Worm (Caenorhabditis elegans) whole organism, L1 larva: Measurements from ENCODE around the gene AC3.12.

Experiments
- C34B4.2 ChIP-seq: sonication (generic microtip); optimal IDR thresholded peaks from 2 replicates; lab custom pipeline; 2017; ENCODE audit warnings: mild to moderate bottlenecking, missing genetic modification characterization, missing compliant biosample characterization
- aly-2 ChIP-seq: fragments of 150-350 bp; optimal IDR thresholded peaks from 2 replicates; lab custom pipeline; 2014; ENCODE audit warnings: missing biosample characterization, missing genetic modification characterization
- ama-1 ChIP-seq: fragments of 150-350 bp; optimal IDR thresholded peaks from 2 replicates; lab custom pipeline; 2014
- ceh-88 ChIP-seq: fragments of 200-800 bp; sonication (Bioruptor generic); IDR thresholded peaks from 2 replicates; pipeline ENCODE4 v1.3.6; 2022; ENCODE audit warnings: missing genetic modification characterization, missing compliant biosample characterization
- dpl-1 ChIP-seq, 3 experiments: fragments of 150-350 bp in 2 of 3; sonication (generic microtip) in 1 of 3; optimal IDR thresholded peaks; 2 replicates each; lab custom pipeline; 2014 to 2017; ENCODE audit warnings: missing biosample characterization in 3 of 3, missing genetic modification characterization in 3 of 3, missing genetic modification reagents in 3 of 3
- fkh-8 ChIP-seq: sonication (generic microtip); optimal IDR thresholded peaks from 2 replicates; lab custom pipeline; 2016; ENCODE audit warnings: mild to moderate bottlenecking, missing genetic modification characterization, missing compliant biosample characterization
- fos-1 ChIP-seq: fragments of 150-350 bp; optimal IDR thresholded peaks from 2 replicates; lab custom pipeline; 2014; ENCODE audit warnings: missing biosample characterization, missing genetic modification characterization
- nhr-12 ChIP-seq: sonication (generic microtip); optimal IDR thresholded peaks from 2 replicates; lab custom pipeline; 2017; ENCODE audit warnings: missing biosample characterization, missing genetic modification characterization
- nhr-20 ChIP-seq: sonication (generic microtip); optimal IDR thresholded peaks from 2 replicates; lab custom pipeline; 2016; ENCODE audit warnings: mild to moderate bottlenecking, missing genetic modification characterization, missing compliant biosample characterization
- nhr-47 ChIP-seq: sonication (generic microtip); optimal IDR thresholded peaks from 2 replicates; lab custom pipeline; 2016; ENCODE audit warnings: mild to moderate bottlenecking, missing genetic modification characterization, moderate library complexity, missing compliant biosample characterization
- nhr-77 ChIP-seq: fragments of 150-350 bp; optimal IDR thresholded peaks from 2 replicates; lab custom pipeline; 2014; ENCODE audit warnings: missing biosample characterization, missing genetic modification characterization
- nhr-85 ChIP-seq: sonication (generic microtip); peaks from one replicate; lab custom pipeline; 2016; ENCODE audit warnings: missing genetic modification characterization, inconsistent platforms, missing compliant biosample characterization
- tbx-2 ChIP-seq: sonication (generic microtip); optimal IDR thresholded peaks from 2 replicates; lab custom pipeline; 2016; ENCODE audit warnings: missing genetic modification characterization, missing compliant biosample characterization
- unc-86 ChIP-seq: sonication (generic microtip); optimal IDR thresholded peaks from 2 replicates; lab custom pipeline; 2016; ENCODE audit warnings: missing genetic modification characterization, missing compliant biosample characterization

ce11 chrV:10414610-10415009, 35.4 kb upstream of the AC3.12 start, which contains the start of gene F15H10.9:
- no peak for TF ChIP-seq fkh-8 (tag; lab: Kevin White, UChicago)
- TF ChIP-seq ceh-88 = no peak
- TF ChIP-seq fos-1 (tag; lab: Kevin White, UChicago) = no peak
- TF ChIP-seq ama-1 (lab: Kevin White, UChicago) = no peak
- TF ChIP-seq nhr-20 = no peak
- no peak for TF ChIP-seq aly-2 (tag; lab: Kevin White, UChicago)
- TF ChIP-seq nhr-47 (tag; lab: Kevin White, UChicago) = no peak
- TF ChIP-seq nhr-77 (tag; lab: Kevin White, UChicago) = no peak
- no peak for TF ChIP-seq nhr-12 (tag; lab: Kevin White, UChicago)
- TF ChIP-seq unc-86 (tag; lab: Kevin White, UChicago) = no peak
- no peak for TF ChIP-seq nhr-85
- TF ChIP-seq C34B4.2 = no peak
- no peak for TF ChIP-seq dpl-1 (GFP tag; optimal IDR thresholded peaks at IDR 0.05; lab: Kevin White, UChicago)
- no peak for TF ChIP-seq tbx-2 (tag; lab: Kevin White, UChicago)
